Fruit fly (Drosophila melanogaster) whole organism, embryonic: Measurements from ENCODE around the gene Spc25.

Experiments used
- Oaz ChIP-seq: fragments of 200-800 bp; sonication (Bioruptor generic); IDR thresholded peaks from 2 replicates; pipeline ENCODE4 v1.3.6; 2022; ENCODE audit warnings: missing biosample characterization, missing genetic modification characterization
- fu2 ChIP-seq: fragments of 200-800 bp; sonication (Bioruptor generic); optimal IDR thresholded peaks from 2 replicates; lab custom pipeline; 2016; ENCODE audit warnings: missing biosample characterization, missing genetic modification characterization

DNA sequence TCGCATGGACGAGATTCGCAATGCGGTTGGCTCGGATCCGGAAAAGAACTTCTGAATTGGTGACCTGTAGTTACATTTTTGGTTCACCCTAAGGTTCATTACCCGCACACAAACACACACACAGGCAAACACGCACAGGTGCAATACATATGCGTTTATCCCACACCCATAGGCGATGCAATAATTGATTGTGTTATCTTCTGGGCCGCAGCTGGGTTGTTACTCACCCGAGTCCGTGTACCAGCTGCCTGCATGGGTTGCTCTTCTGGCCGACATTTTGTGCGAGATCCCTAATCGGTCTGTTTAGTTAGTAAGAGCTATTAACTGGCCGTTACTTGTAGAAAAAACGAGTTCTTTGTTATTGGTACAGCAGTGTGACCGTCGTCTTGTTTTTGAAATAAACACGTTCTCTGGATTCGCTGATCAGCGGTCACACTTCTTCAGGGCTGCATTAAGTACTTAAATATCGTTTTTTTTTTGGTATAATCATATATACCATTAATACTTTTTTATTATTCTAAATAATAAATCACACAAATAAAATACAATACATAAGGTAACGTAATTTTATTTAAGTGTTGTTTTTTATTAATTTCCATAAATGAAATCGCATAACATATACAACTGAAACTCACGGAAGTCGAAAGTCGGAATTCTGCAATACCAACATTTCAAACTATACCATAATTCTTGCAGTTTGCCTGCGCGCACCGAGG is 49.5 kb downstream of the Spc25 start, which contains the start of gene CG8031:
- no peak for TF ChIP-seq Oaz (GFP tag; lab: Robert Waterston, UW)
- no peak for TF ChIP-seq fu2 (GFP tag; lab: Kevin White, UChicago)
